Fruit fly (Drosophila melanogaster) whole organism, embryonic: Measurements from ENCODE around the gene CG32271.

Experiments
- Abd-B ChIP-seq: fragments of 200-800 bp; sonication (Bioruptor generic); optimal IDR thresholded peaks from 2 replicates; lab custom pipeline; 2018; ENCODE audit warnings: missing biosample characterization, mild to moderate bottlenecking, missing genetic modification characterization, moderate library complexity
- Ada2b ChIP-seq: fragments of 200-800 bp; sonication (Bioruptor generic); IDR thresholded peaks from 2 replicates; pipeline ENCODE4 v1.3.6; 2022; ENCODE audit warnings: missing biosample characterization, missing genetic modification characterization
- Atf3 ChIP-seq: fragments of 200-800 bp; sonication (Bioruptor generic); optimal IDR thresholded peaks from 3 replicates; lab custom pipeline; 2016; ENCODE audit warnings: missing biosample characterization, missing genetic modification characterization
- Bdp1 ChIP-seq: fragments of 200-800 bp; sonication (Bioruptor generic); optimal IDR thresholded peaks from 3 replicates; lab custom pipeline; 2016; ENCODE audit warnings: missing biosample characterization, missing genetic modification characterization
- CG13624 ChIP-seq: fragments of 200-800 bp; sonication (Bioruptor generic); optimal IDR thresholded peaks from 2 replicates; lab custom pipeline; 2016; ENCODE audit warnings: missing biosample characterization, missing genetic modification characterization
- CG15601 ChIP-seq: fragments of 200-800 bp; sonication (Bioruptor generic); optimal IDR thresholded peaks from 3 replicates; lab custom pipeline; 2019; ENCODE audit warnings: missing biosample characterization, mild to moderate bottlenecking, missing genetic modification characterization, moderate library complexity
- CG17186 ChIP-seq: fragments of 200-800 bp; sonication (Bioruptor generic); optimal IDR thresholded peaks from 3 replicates; lab custom pipeline; 2017; ENCODE audit warnings: missing biosample characterization, missing genetic modification reagents, missing genetic modification characterization
- CG17359 ChIP-seq: fragments of 200-800 bp; sonication (Bioruptor generic); optimal IDR thresholded peaks from 3 replicates; lab custom pipeline; 2018; ENCODE audit warnings: missing biosample characterization, mild to moderate bottlenecking, missing genetic modification characterization, moderate library complexity
- CG17385 ChIP-seq: fragments of 200-800 bp; sonication (Bioruptor generic); optimal IDR thresholded peaks from 3 replicates; lab custom pipeline; 2018; ENCODE audit warnings: missing biosample characterization, mild to moderate bottlenecking, missing genetic modification characterization
- CG18599 ChIP-seq: fragments of 200-800 bp; sonication (Bioruptor generic); optimal IDR thresholded peaks from 3 replicates; lab custom pipeline; 2017; ENCODE audit warnings: missing biosample characterization, missing genetic modification characterization, mild to moderate bottlenecking, moderate library complexity, missing genetic modification reagents
- CG31441 ChIP-seq: fragments of 200-800 bp; sonication (Bioruptor generic); IDR thresholded peaks from 2 replicates; pipeline ENCODE4 v1.3.6; 2022; ENCODE audit warnings: missing biosample characterization, missing genetic modification characterization
- CG33213 ChIP-seq: fragments of 200-800 bp; sonication (Bioruptor generic); optimal IDR thresholded peaks from 3 replicates; lab custom pipeline; 2016; ENCODE audit warnings: missing biosample characterization, missing genetic modification characterization
- CG7357 ChIP-seq: fragments of 200-800 bp; sonication (Bioruptor generic); IDR thresholded peaks from 3 replicates; pipeline ENCODE4 v1.3.6; 2022; ENCODE audit warnings: missing biosample characterization, missing genetic modification characterization
- CG7745 ChIP-seq: fragments of 200-800 bp; sonication (Bioruptor generic); optimal IDR thresholded peaks from 2 replicates; lab custom pipeline; 2018; ENCODE audit warnings: missing biosample characterization, mild to moderate bottlenecking, missing genetic modification characterization, moderate library complexity
- CG8388 ChIP-seq: fragments of 200-800 bp; sonication (Bioruptor generic); optimal IDR thresholded peaks from 2 replicates; lab custom pipeline; 2019; ENCODE audit warnings: missing biosample characterization, mild to moderate bottlenecking, missing genetic modification characterization, moderate library complexity
- CG9609 ChIP-seq: fragments of 200-800 bp; sonication (Bioruptor generic); optimal IDR thresholded peaks from 3 replicates; lab custom pipeline; 2016; ENCODE audit warnings: missing biosample characterization, missing genetic modification characterization
- Chrac-16 ChIP-seq: fragments of 200-800 bp; sonication (Bioruptor generic); optimal IDR thresholded peaks from 3 replicates; lab custom pipeline; 2016; ENCODE audit warnings: missing biosample characterization, missing genetic modification characterization
- CoRest ChIP-seq: fragments of 200-800 bp; sonication (Bioruptor generic); optimal IDR thresholded peaks from 3 replicates; lab custom pipeline; 2018; ENCODE audit warnings: missing biosample characterization, mild to moderate bottlenecking, missing genetic modification characterization, moderate library complexity
- Dfd ChIP-seq, 2 experiments: fragments of >200 bp; optimal IDR thresholded peaks; 2 replicates each; lab custom pipeline; 2017; ENCODE audit warnings: missing biosample characterization in 2 of 2, missing genetic modification characterization in 2 of 2
- Mad ChIP-seq: fragments of 200-800 bp; sonication (Bioruptor generic); optimal IDR thresholded peaks from 2 replicates; lab custom pipeline; 2016; ENCODE audit warnings: missing biosample characterization, missing genetic modification characterization
- Myb ChIP-seq: fragments of 200-800 bp; sonication (Bioruptor generic); optimal IDR thresholded peaks from 2 replicates; lab custom pipeline; 2016; ENCODE audit warnings: missing biosample characterization, missing genetic modification characterization
- Nf-YC ChIP-seq: fragments of 200-800 bp; optimal IDR thresholded peaks from 3 replicates; lab custom pipeline; 2019; ENCODE audit warnings: missing biosample characterization, mild to moderate bottlenecking, missing genetic modification characterization, moderate library complexity
- Sin3A ChIP-seq: fragments of >200 bp; optimal IDR thresholded peaks from 2 replicates; lab custom pipeline; 2018
- Sox102F ChIP-seq: fragments of 200-800 bp; sonication (Bioruptor generic); optimal IDR thresholded peaks from 2 replicates; lab custom pipeline; 2018; ENCODE audit warnings: missing biosample characterization, mild to moderate bottlenecking, missing genetic modification characterization, moderate library complexity
- Xbp1 ChIP-seq: fragments of 200-800 bp; sonication (Bioruptor generic); optimal IDR thresholded peaks from 3 replicates; lab custom pipeline; 2016; ENCODE audit warnings: missing biosample characterization, mild to moderate bottlenecking, missing genetic modification characterization
- az2 ChIP-seq: fragments of 200-800 bp; sonication (Bioruptor generic); optimal IDR thresholded peaks from 3 replicates; lab custom pipeline; 2016; ENCODE audit warnings: missing biosample characterization, missing genetic modification characterization
- cg ChIP-seq: fragments of 200-800 bp; sonication (Bioruptor generic); optimal IDR thresholded peaks from 3 replicates; lab custom pipeline; 2019; ENCODE audit warnings: missing biosample characterization, mild to moderate bottlenecking, missing genetic modification characterization, moderate library complexity
- chm ChIP-seq: fragments of 200-800 bp; sonication (Bioruptor generic); IDR thresholded peaks from 2 replicates; pipeline ENCODE4 v1.3.6; 2022; ENCODE audit warnings: missing biosample characterization, missing genetic modification characterization
- corto ChIP-seq: fragments of 200-800 bp; sonication (Bioruptor generic); optimal IDR thresholded peaks from 2 replicates; lab custom pipeline; 2016; ENCODE audit warnings: missing biosample characterization, mild to moderate bottlenecking, missing genetic modification characterization, moderate library complexity
- dati ChIP-seq: fragments of 200-800 bp; sonication (Bioruptor generic); IDR thresholded peaks from 2 replicates; pipeline ENCODE4 v1.3.6; 2022; ENCODE audit warnings: missing biosample characterization, missing genetic modification characterization
- fd96Cb ChIP-seq: fragments of 200-800 bp; sonication (Bioruptor generic); optimal IDR thresholded peaks from 2 replicates; lab custom pipeline; 2018; ENCODE audit warnings: missing biosample characterization, mild to moderate bottlenecking, missing genetic modification characterization, moderate library complexity
- gfzf ChIP-seq: fragments of 200-800 bp; sonication (Bioruptor generic); optimal IDR thresholded peaks from 2 replicates; lab custom pipeline; 2016; ENCODE audit warnings: missing biosample characterization, mild to moderate bottlenecking, missing genetic modification characterization, moderate library complexity
- grau ChIP-seq: fragments of 200-800 bp; optimal IDR thresholded peaks from 3 replicates; lab custom pipeline; 2019; ENCODE audit warnings: missing biosample characterization, mild to moderate bottlenecking, missing genetic modification characterization, moderate library complexity
- gt ChIP-seq: fragments of 200-800 bp; sonication (Bioruptor generic); IDR thresholded peaks from 2 replicates; pipeline ENCODE4 v1.3.6; 2022; ENCODE audit warnings: missing biosample characterization, missing genetic modification characterization
- h ChIP-seq: fragments of >200 bp; optimal IDR thresholded peaks from 2 replicates; lab custom pipeline; 2017
- lbe ChIP-seq: fragments of 200-800 bp; sonication (Bioruptor generic); optimal IDR thresholded peaks from 2 replicates; lab custom pipeline; 2016; ENCODE audit warnings: missing biosample characterization, mild to moderate bottlenecking, missing genetic modification characterization
- sc ChIP-seq, 3 experiments: fragments of >200 bp in 2 of 3; fragments of 200-800 bp in 1 of 3; sonication (Bioruptor generic) in 1 of 3; optimal IDR thresholded peaks; 2 replicates in 2 of 3; 3 replicates in 1 of 3; lab custom pipeline; 2017; ENCODE audit warnings: mild to moderate bottlenecking in 1 of 3, missing biosample characterization in 1 of 3, missing genetic modification characterization in 1 of 3, missing genetic modification reagents in 1 of 3
- so ChIP-seq: fragments of 200-800 bp; sonication (Bioruptor generic); IDR thresholded peaks from 3 replicates; pipeline ENCODE4 v1.3.6; 2022; ENCODE audit warnings: missing biosample characterization, missing genetic modification characterization
- z ChIP-seq: fragments of 200-800 bp; sonication (Bioruptor generic); IDR thresholded peaks from 3 replicates; pipeline ENCODE4 v1.3.6; 2022; ENCODE audit warnings: missing biosample characterization, missing genetic modification characterization
- zen2 ChIP-seq: fragments of 200-800 bp; sonication (Bioruptor generic); IDR thresholded peaks from 3 replicates; pipeline ENCODE4 v1.3.6; 2022; ENCODE audit warnings: missing biosample characterization, missing genetic modification characterization; ENCODE audit not compliant: partially characterized antibody
- zf30C ChIP-seq: fragments of 200-800 bp; sonication (Bioruptor generic); optimal IDR thresholded peaks from 3 replicates; lab custom pipeline; 2018; ENCODE audit warnings: missing biosample characterization, mild to moderate bottlenecking, missing genetic modification characterization

Gene CG32271

dm6 chr3L:3248714-3249663 is 46.0 kb upstream of the CG32271 start (continued):
- TF ChIP-seq CG9609 (GFP tag; lab: Kevin White, UChicago): no peak
- TF ChIP-seq CG8388 (GFP tag; lab: Kevin White, UChicago): no peak
- TF ChIP-seq CG17359 (tag; lab: Kevin White, UChicago): peak; percentile 34
- peak; percentile 38 for TF ChIP-seq fd96Cb
- TF ChIP-seq sc (optimal IDR thresholded peaks at IDR 0.05; lab: Kevin White, UChicago): no peak
- peak; percentile 34 for TF ChIP-seq sc (GFP tag; optimal IDR thresholded peaks at IDR 0.05; lab: Kevin White, UChicago)
- peak; percentile 96 for TF ChIP-seq lbe (GFP tag; lab: Kevin White, UChicago)
- peak; percentile 59 for TF ChIP-seq Xbp1 (GFP tag; lab: Kevin White, UChicago)
- peak; percentile 31 for TF ChIP-seq CG15601
- TF ChIP-seq Bdp1 (GFP tag; lab: Kevin White, UChicago): no peak
- peak; percentile 36 for TF ChIP-seq CG13624 (GFP tag; lab: Kevin White, UChicago)
- TF ChIP-seq Abd-B (GFP tag; lab: Kevin White, UChicago): peak; percentile 1
- TF ChIP-seq Chrac-16 (GFP tag; lab: Kevin White, UChicago): peak; percentile 19
- peak; percentile 53 for TF ChIP-seq grau (tag; lab: Kevin White, UChicago)
- peak; percentile 99 for TF ChIP-seq corto (GFP tag; lab: Kevin White, UChicago)
- peak; percentile 52 for TF ChIP-seq CG17385 (GFP tag; lab: Kevin White, UChicago)
- no peak for TF ChIP-seq Mad (GFP tag; lab: Kevin White, UChicago)
- no peak for TF ChIP-seq Myb (GFP tag; lab: Kevin White, UChicago)
- TF ChIP-seq zen2 (GFP tag; lab: Robert Waterston, UW): no peak
- no peak for TF ChIP-seq zf30C (GFP tag; lab: Kevin White, UChicago)
- 0 out of 2 replicates have a peak, but pooled peaks have one; percentile 21 for TF ChIP-seq dati
- no peak for TF ChIP-seq CG7745 (tag; lab: Kevin White, UChicago)
- no peak for TF ChIP-seq h (lab: Kevin White, UChicago)
- TF ChIP-seq CG31441 (GFP tag; lab: Robert Waterston, UW): peak; percentile 54; the same call in 1 of the 2 replicates
- TF ChIP-seq CoRest: peak; percentile 66
- peak; percentile 68 for TF ChIP-seq Sox102F
- TF ChIP-seq az2 (GFP tag; lab: Kevin White, UChicago): peak; percentile 56
- no peak for TF ChIP-seq Atf3 (GFP tag; lab: Kevin White, UChicago)
- TF ChIP-seq Dfd (GFP tag; optimal IDR thresholded peaks at IDR 0.05; lab: Kevin White, UChicago): no peak
- TF ChIP-seq CG7357 (GFP tag; lab: Robert Waterston, UW): 0 out of 3 replicates have a peak, but pooled peaks have one; percentile 46
- peak; percentile 74; the same call in 1 of the 3 replicates for TF ChIP-seq so (GFP tag; lab: Robert Waterston, UW)
- no peak for TF ChIP-seq chm (GFP tag; lab: Robert Waterston, UW)
- peak; percentile 61 for TF ChIP-seq cg (GFP tag; lab: Kevin White, UChicago)
- TF ChIP-seq z (GFP tag; lab: Robert Waterston, UW): no peak
- no peak for TF ChIP-seq Sin3A (lab: Kevin White, UChicago)
- TF ChIP-seq gfzf (GFP tag; lab: Kevin White, UChicago): no peak
- TF ChIP-seq CG18599 (GFP tag; lab: Kevin White, UChicago): peak; percentile 20
- no peak for TF ChIP-seq Nf-YC (tag; lab: Kevin White, UChicago)
- TF ChIP-seq CG33213: no peak
- TF ChIP-seq Ada2b (GFP tag; lab: Robert Waterston, UW): no peak
- TF ChIP-seq gt (GFP tag; lab: Robert Waterston, UW): no peak
- no peak for TF ChIP-seq CG17186 (GFP tag; lab: Kevin White, UChicago)
